Fruit fly (Drosophila melanogaster) whole organism, embryonic: ENCODE results near the gene CBP.

ENCODE experiments used
- CG10543 ChIP-seq: fragments of 200-800 bp; sonication (Bioruptor generic); optimal IDR thresholded peaks from 3 replicates; lab custom pipeline; 2017; ENCODE audit warnings: missing biosample characterization, mild to moderate bottlenecking, missing genetic modification characterization, moderate library complexity
- CG10565 ChIP-seq: fragments of 200-800 bp; sonication (Bioruptor generic); optimal IDR thresholded peaks from 3 replicates; lab custom pipeline; 2016; ENCODE audit warnings: missing biosample characterization, mild to moderate bottlenecking, missing genetic modification characterization
- CG13624 ChIP-seq: fragments of 200-800 bp; sonication (Bioruptor generic); optimal IDR thresholded peaks from 2 replicates; lab custom pipeline; 2016; ENCODE audit warnings: missing biosample characterization, missing genetic modification characterization
- CG14860 ChIP-seq: fragments of 200-800 bp; sonication (Bioruptor generic); IDR thresholded peaks from 3 replicates; pipeline ENCODE4 v1.3.6; 2022; ENCODE audit warnings: missing biosample characterization, missing genetic modification characterization; ENCODE audit not compliant: partially characterized antibody
- CG15011 ChIP-seq: fragments of 200-800 bp; sonication (Bioruptor generic); optimal IDR thresholded peaks from 3 replicates; lab custom pipeline; 2018; ENCODE audit warnings: missing biosample characterization, mild to moderate bottlenecking, missing genetic modification characterization
- CG1529 ChIP-seq: fragments of 200-800 bp; sonication (Bioruptor generic); optimal IDR thresholded peaks from 3 replicates; lab custom pipeline; 2018; ENCODE audit warnings: missing biosample characterization, missing genetic modification characterization
- CG1603 ChIP-seq: fragments of 200-800 bp; sonication (Bioruptor generic); optimal IDR thresholded peaks from 2 replicates; lab custom pipeline; 2019; ENCODE audit warnings: missing biosample characterization, mild to moderate bottlenecking, missing genetic modification characterization, moderate library complexity
- CG17328 ChIP-seq: fragments of 200-800 bp; sonication (Bioruptor generic); IDR thresholded peaks from 2 replicates; pipeline ENCODE4 v1.3.6; 2022; ENCODE audit warnings: missing biosample characterization, missing genetic modification characterization
- CG17568 ChIP-seq: fragments of 200-800 bp; sonication (Bioruptor generic); optimal IDR thresholded peaks from 2 replicates; lab custom pipeline; 2018; ENCODE audit warnings: missing biosample characterization, mild to moderate bottlenecking, missing genetic modification characterization, moderate library complexity
- CG18011 ChIP-seq: fragments of 200-800 bp; sonication (Bioruptor generic); optimal IDR thresholded peaks from 2 replicates; lab custom pipeline; 2017; ENCODE audit warnings: missing biosample characterization, missing genetic modification characterization, mild to moderate bottlenecking, moderate library complexity, missing genotype
- CG1832 ChIP-seq: fragments of 200-800 bp; sonication (Bioruptor generic); optimal IDR thresholded peaks from 2 replicates; lab custom pipeline; 2017; ENCODE audit warnings: missing biosample characterization, mild to moderate bottlenecking, missing genetic modification characterization, inconsistent platforms
- CG18476 ChIP-seq: fragments of 200-800 bp; sonication (Bioruptor generic); optimal IDR thresholded peaks from 2 replicates; lab custom pipeline; 2016; ENCODE audit warnings: missing biosample characterization, mild to moderate bottlenecking, missing genetic modification characterization
- CG18619 ChIP-seq: fragments of 200-800 bp; sonication (Bioruptor generic); optimal IDR thresholded peaks from 3 replicates; lab custom pipeline; 2017; ENCODE audit warnings: missing biosample characterization, mild to moderate bottlenecking, missing genetic modification characterization
- CG2889 ChIP-seq: fragments of 200-800 bp; sonication (Bioruptor generic); IDR thresholded peaks from 3 replicates; pipeline ENCODE4 v1.3.6; 2022; ENCODE audit warnings: missing biosample characterization, missing genetic modification characterization
- CG31365 ChIP-seq: fragments of 200-800 bp; sonication (Bioruptor generic); optimal IDR thresholded peaks from 2 replicates; lab custom pipeline; 2018; ENCODE audit warnings: missing biosample characterization, mild to moderate bottlenecking, missing genetic modification characterization
- CG32532 ChIP-seq: fragments of 200-800 bp; sonication (Bioruptor generic); IDR thresholded peaks from 2 replicates; pipeline ENCODE4 v1.3.6; 2022; ENCODE audit warnings: missing biosample characterization, missing genetic modification characterization
- CG32772 ChIP-seq: fragments of 200-800 bp; sonication (Bioruptor generic); IDR thresholded peaks from 2 replicates; pipeline ENCODE4 v1.3.6; 2022; ENCODE audit warnings: missing biosample characterization, missing genetic modification characterization
- CG33213 ChIP-seq: fragments of 200-800 bp; sonication (Bioruptor generic); optimal IDR thresholded peaks from 3 replicates; lab custom pipeline; 2016; ENCODE audit warnings: missing biosample characterization, missing genetic modification characterization
- CG42726 ChIP-seq: fragments of 200-800 bp; sonication (Bioruptor generic); IDR thresholded peaks from 2 replicates; pipeline ENCODE4 v1.3.6; 2022; ENCODE audit warnings: missing biosample characterization, missing genetic modification characterization; ENCODE audit not compliant: partially characterized antibody
- CG5180 ChIP-seq: fragments of 200-800 bp; sonication (Bioruptor generic); optimal IDR thresholded peaks from 3 replicates; lab custom pipeline; 2017; ENCODE audit warnings: missing biosample characterization, missing genetic modification characterization, mild to moderate bottlenecking, moderate library complexity, missing genetic modification reagents
- CG6689 ChIP-seq: fragments of 200-800 bp; sonication (Bioruptor generic); IDR thresholded peaks from 2 replicates; pipeline ENCODE4 v1.3.6; 2022; ENCODE audit warnings: missing biosample characterization, missing genetic modification characterization
- CG6765 ChIP-seq: fragments of 200-800 bp; sonication (Bioruptor generic); optimal IDR thresholded peaks from 3 replicates; lab custom pipeline; 2017; ENCODE audit warnings: missing biosample characterization, mild to moderate bottlenecking, missing genetic modification characterization
- CG8944 ChIP-seq: fragments of 200-800 bp; sonication (Bioruptor generic); optimal IDR thresholded peaks from 3 replicates; lab custom pipeline; 2016; ENCODE audit warnings: missing biosample characterization, missing genetic modification characterization
- Deaf1 ChIP-seq: fragments of 200-800 bp; optimal IDR thresholded peaks from 3 replicates; lab custom pipeline; 2019; ENCODE audit warnings: missing biosample characterization, mild to moderate bottlenecking, missing genetic modification characterization, moderate library complexity
- Dfd ChIP-seq, 2 experiments: fragments of >200 bp; optimal IDR thresholded peaks; 2 replicates each; lab custom pipeline; 2017; ENCODE audit warnings: missing biosample characterization in 2 of 2, missing genetic modification characterization in 2 of 2
- ERR ChIP-seq: fragments of 200-800 bp; sonication (Bioruptor generic); optimal IDR thresholded peaks from 2 replicates; lab custom pipeline; 2016; ENCODE audit warnings: missing biosample characterization, missing genetic modification characterization
- Eip74EF ChIP-seq, 2 experiments: fragments of 200-800 bp in 1 of 2; fragments of >200 bp in 1 of 2; sonication (Bioruptor generic) in 1 of 2; optimal IDR thresholded peaks; 2 replicates each; lab custom pipeline; 2017 to 2019; ENCODE audit warnings: missing biosample characterization in 2 of 2, missing genetic modification characterization in 2 of 2, mild to moderate bottlenecking in 1 of 2, moderate library complexity in 1 of 2
- Fer1 ChIP-seq: fragments of 200-800 bp; sonication (Bioruptor generic); optimal IDR thresholded peaks from 2 replicates; lab custom pipeline; 2017; ENCODE audit warnings: missing biosample characterization, mild to moderate bottlenecking, missing genetic modification characterization
- HLH54F ChIP-seq: fragments of 200-800 bp; sonication (Bioruptor generic); optimal IDR thresholded peaks from 3 replicates; lab custom pipeline; 2016; ENCODE audit warnings: missing biosample characterization, missing genetic modification characterization
- NfI ChIP-seq: fragments of 200-800 bp; sonication (Bioruptor generic); optimal IDR thresholded peaks from 3 replicates; lab custom pipeline; 2018; ENCODE audit warnings: missing biosample characterization, mild to moderate bottlenecking, missing genetic modification characterization, moderate library complexity
- Oaz ChIP-seq: fragments of 200-800 bp; sonication (Bioruptor generic); IDR thresholded peaks from 2 replicates; pipeline ENCODE4 v1.3.6; 2022; ENCODE audit warnings: missing biosample characterization, missing genetic modification characterization
- PHDP ChIP-seq: fragments of 200-800 bp; sonication (Bioruptor generic); optimal IDR thresholded peaks from 3 replicates; lab custom pipeline; 2018; ENCODE audit warnings: missing biosample characterization, mild to moderate bottlenecking, missing genetic modification characterization, moderate library complexity
- Usf ChIP-seq: fragments of 200-800 bp; sonication (Bioruptor generic); optimal IDR thresholded peaks from 2 replicates; lab custom pipeline; 2017; ENCODE audit warnings: missing genotype, missing biosample characterization, missing genetic modification characterization
- abd-A ChIP-seq: fragments of 200-800 bp; sonication (Bioruptor generic); optimal IDR thresholded peaks from 3 replicates; lab custom pipeline; 2019; ENCODE audit warnings: missing biosample characterization, mild to moderate bottlenecking, missing genetic modification characterization, moderate library complexity
- amos ChIP-seq: fragments of 200-800 bp; sonication (Bioruptor generic); IDR thresholded peaks from 2 replicates; pipeline ENCODE4 v1.3.6; 2022; ENCODE audit warnings: missing biosample characterization, missing genetic modification characterization; ENCODE audit not compliant: partially characterized antibody
- bab2 ChIP-seq: fragments of 200-800 bp; sonication (Bioruptor generic); optimal IDR thresholded peaks from 2 replicates; lab custom pipeline; 2016; ENCODE audit warnings: missing biosample characterization, missing genetic modification characterization
- dati ChIP-seq: fragments of 200-800 bp; sonication (Bioruptor generic); IDR thresholded peaks from 2 replicates; pipeline ENCODE4 v1.3.6; 2022; ENCODE audit warnings: missing biosample characterization, missing genetic modification characterization
- dpn ChIP-seq, 2 experiments: fragments of 200-800 bp; sonication (Bioruptor generic); optimal IDR thresholded peaks; 3 replicates each; lab custom pipeline; 2016; ENCODE audit warnings: missing biosample characterization in 2 of 2, missing genetic modification characterization in 2 of 2
- exex ChIP-seq: fragments of 200-800 bp; sonication (Bioruptor generic); optimal IDR thresholded peaks from 4 replicates; lab custom pipeline; 2018; ENCODE audit warnings: missing biosample characterization, mild to moderate bottlenecking, missing genetic modification characterization, moderate library complexity
- gro ChIP-seq: fragments of 200-800 bp; sonication (Bioruptor generic); optimal IDR thresholded peaks from 2 replicates; lab custom pipeline; 2016; ENCODE audit warnings: missing biosample characterization, missing genetic modification characterization
- klu ChIP-seq: fragments of 200-800 bp; sonication (Bioruptor generic); IDR thresholded peaks from 2 replicates; pipeline ENCODE4 v1.3.6; 2022; ENCODE audit warnings: missing biosample characterization, missing genetic modification characterization
- lilli ChIP-seq: fragments of 200-800 bp; sonication (Bioruptor generic); optimal IDR thresholded peaks from 3 replicates; lab custom pipeline; 2016; ENCODE audit warnings: missing biosample characterization, missing genetic modification characterization
- repo ChIP-seq: fragments of 200-800 bp; sonication (Bioruptor generic); optimal IDR thresholded peaks from 2 replicates; lab custom pipeline; 2016; ENCODE audit warnings: missing biosample characterization, missing genetic modification characterization
- ro ChIP-seq: fragments of 200-800 bp; sonication (Bioruptor generic); IDR thresholded peaks from 2 replicates; pipeline ENCODE4 v1.3.6; 2022; ENCODE audit warnings: missing biosample characterization, missing genetic modification characterization
- row ChIP-seq: fragments of 200-800 bp; sonication (Bioruptor generic); IDR thresholded peaks from 3 replicates; pipeline ENCODE4 v1.3.6; 2022; ENCODE audit warnings: missing biosample characterization, missing genetic modification characterization
- shn ChIP-seq: fragments of 200-800 bp; sonication (Bioruptor generic); optimal IDR thresholded peaks from 3 replicates; lab custom pipeline; 2016; ENCODE audit warnings: missing biosample characterization, missing genetic modification characterization
- sna ChIP-seq: fragments of 200-800 bp; sonication (Bioruptor generic); IDR thresholded peaks from 2 replicates; pipeline ENCODE4 v1.3.6; 2022; ENCODE audit warnings: missing biosample characterization, missing genetic modification characterization; ENCODE audit not compliant: partially characterized antibody
- tap ChIP-seq: fragments of 200-800 bp; optimal IDR thresholded peaks from 3 replicates; lab custom pipeline; 2019; ENCODE audit warnings: missing biosample characterization, mild to moderate bottlenecking, missing genetic modification characterization, moderate library complexity
- vvl ChIP-seq: fragments of 200-800 bp; sonication (Bioruptor generic); IDR thresholded peaks from 2 replicates; pipeline ENCODE4 v1.3.6; 2022; ENCODE audit warnings: missing biosample characterization, missing genetic modification characterization
- zen2 ChIP-seq: fragments of 200-800 bp; sonication (Bioruptor generic); IDR thresholded peaks from 3 replicates; pipeline ENCODE4 v1.3.6; 2022; ENCODE audit warnings: missing biosample characterization, missing genetic modification characterization; ENCODE audit not compliant: partially characterized antibody

CBP gene

DNA sequence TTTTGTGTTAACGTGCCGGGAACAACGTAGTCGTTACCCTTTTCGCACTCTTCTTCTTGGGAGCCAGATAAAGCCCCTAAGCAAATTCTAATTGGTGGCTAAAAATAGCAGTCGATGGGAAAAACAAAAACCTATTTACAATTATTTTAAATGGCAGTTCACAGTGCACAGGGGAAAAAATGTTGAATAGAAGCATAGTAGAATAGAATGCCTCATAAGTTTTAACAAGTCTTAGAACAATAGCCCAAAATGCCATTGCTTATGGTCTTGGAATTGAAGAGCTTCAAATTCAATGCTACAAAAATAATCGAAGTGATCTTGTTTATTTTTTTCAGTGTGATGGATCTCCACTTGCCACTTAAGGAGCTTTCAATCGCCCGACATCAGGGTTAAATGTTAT, 4.7 kb upstream of the CBP start (continued):
- TF ChIP-seq PHDP (peak; percentile 71), CG1529 (GFP tag; lab: Kevin White, UChicago) (no peak), CG17568 (peak; percentile 17), shn (peak; percentile 64), Deaf1 (tag; lab: Kevin White, UChicago) (peak; percentile 10), amos (no peak), CG10543 (GFP tag; lab: Kevin White, UChicago) (peak; percentile 38), CG18011 (GFP tag; lab: Kevin White, UChicago) (peak; percentile 55), CG42726 (GFP tag; lab: Robert Waterston, UW) (no peak), ERR (GFP tag; lab: Kevin White, UChicago) (peak; percentile 51), Fer1 (GFP tag; lab: Kevin White, UChicago) (peak; percentile 66), Oaz (GFP tag; lab: Robert Waterston, UW) (peak; percentile 66), HLH54F (peak; percentile 73), repo (peak; percentile 60), dpn (GFP tag; optimal IDR thresholded peaks at IDR 0.05; lab: Kevin White, UChicago) (peak; percentile 74), dati (GFP tag; lab: Robert Waterston, UW) (no peak), CG32772 (GFP tag; lab: Robert Waterston, UW) (peak; percentile 47; the same call in 1 of the 2 replicates), abd-A (tag; lab: Kevin White, UChicago) (no peak), CG1603 (tag; lab: Kevin White, UChicago) (peak; percentile 61), CG10565 (GFP tag; lab: Kevin White, UChicago) (no peak), exex (tag; lab: Kevin White, UChicago) (peak; percentile 63), CG6689 (GFP tag; lab: Robert Waterston, UW) (peak; percentile 45; the same call in 1 of the 2 replicates), Dfd (GFP tag; optimal IDR thresholded peaks at IDR 0.05; lab: Kevin White, UChicago) (no peak), CG13624 (peak; percentile 71), row (GFP tag; lab: Robert Waterston, UW) (peak; percentile 81), zen2 (GFP tag; lab: Robert Waterston, UW) (no peak), tap (tag; lab: Kevin White, UChicago) (peak; percentile 9), CG18619 (GFP tag; lab: Kevin White, UChicago) (peak; percentile 57), CG31365 (tag; lab: Kevin White, UChicago) (no peak), CG18476 (peak; percentile 16), vvl (peak; percentile 68), CG6765 (GFP tag; lab: Kevin White, UChicago) (no peak), bab2 (GFP tag; lab: Kevin White, UChicago) (peak; percentile 73), CG15011 (GFP tag; lab: Kevin White, UChicago) (peak; percentile 21), NfI (GFP tag; lab: Kevin White, UChicago) (peak; percentile 73), CG14860 (GFP tag; lab: Robert Waterston, UW) (no peak), CG33213 (peak; percentile 35), CG32532 (GFP tag; lab: Robert Waterston, UW) (peak; percentile 82), Eip74EF (GFP tag; optimal IDR thresholded peaks at IDR 0.05; lab: Kevin White, UChicago) (no peak), CG17328 (GFP tag; lab: Robert Waterston, UW) (peak; percentile 45; the same call in 1 of the 2 replicates), sna (GFP tag; lab: Robert Waterston, UW) (no peak), CG1832 (GFP tag; lab: Kevin White, UChicago) (no peak), Usf (GFP tag; lab: Kevin White, UChicago) (no peak), ro (GFP tag; lab: Robert Waterston, UW) (no peak), klu (GFP tag; lab: Robert Waterston, UW) (peak; percentile 45; the same call in 1 of the 2 replicates), CG2889 (GFP tag; lab: Robert Waterston, UW) (peak; percentile 49; the same call in 1 of the 3 replicates), CG8944 (GFP tag; lab: Kevin White, UChicago) (peak; percentile 55), lilli (peak; percentile 77), gro (GFP tag; lab: Kevin White, UChicago) (peak; percentile 86), CG5180 (GFP tag; lab: Kevin White, UChicago) (no peak)
